Fruit fly (Drosophila melanogaster): Measurements from ENCODE around the gene CG3987.
A peak's percentile ranks its signal among the peaks of the same experiment; 100 is the strongest.

Gene CG3987

dm6 chr3R:15145491-15145890, 5.7 kb downstream of the CG3987 start (continued):
- TF ChIP-seq CG11456 (GFP tag; IDR thresholded peaks at IDR 0.05) (no peak), Sox100B (GFP tag; optimal IDR thresholded peaks at IDR 0.05) (no peak), phol (tag; optimal IDR thresholded peaks at IDR 0.05) (peak; percentile 59), Dbx (GFP tag; IDR thresholded peaks at IDR 0.05) (peak; percentile 54; the same call in 2 of the 3 replicates), CG12236 (GFP tag; optimal IDR thresholded peaks at IDR 0.05) (no peak), Adf1 (GFP tag; IDR thresholded peaks at IDR 0.05) (peak; percentile 31; the same call in 1 of the 2 replicates), sens-2 (GFP tag; IDR thresholded peaks at IDR 0.05) (no peak), corto (GFP tag; optimal IDR thresholded peaks at IDR 0.05) (no peak), Opbp (GFP tag; IDR thresholded peaks at IDR 0.05; ENCODE audit: partially characterized antibody) (no peak), PHDP (tag; optimal IDR thresholded peaks at IDR 0.05) (peak; percentile 51), gce (GFP tag; IDR thresholded peaks at IDR 0.05) (peak; percentile 47; the same call in 1 of the 3 replicates), slou (GFP tag; optimal IDR thresholded peaks at IDR 0.05) (no peak), CG18764 (GFP tag; optimal IDR thresholded peaks at IDR 0.05) (no peak), yki (optimal IDR thresholded peaks at IDR 0.05) (no peak), gem (tag; optimal IDR thresholded peaks at IDR 0.05) (peak; percentile 69), Oli (tag; optimal IDR thresholded peaks at IDR 0.05) (peak; percentile 50), Hey (tag; optimal IDR thresholded peaks at IDR 0.05) (no peak), H2.0 (GFP tag; IDR thresholded peaks at IDR 0.05) (peak; percentile 48; the same call in 1 of the 2 replicates), dati (GFP tag; IDR thresholded peaks at IDR 0.05) (0 out of 2 replicates have a peak, but pooled peaks have one; percentile 4), CG7357 (GFP tag; IDR thresholded peaks at IDR 0.05) (0 out of 3 replicates have a peak, but pooled peaks have one; percentile 23), CG31224 (GFP tag; IDR thresholded peaks at IDR 0.05) (no peak), tin (GFP tag; optimal IDR thresholded peaks at IDR 0.05) (peak; percentile 26), sd (tag; optimal IDR thresholded peaks at IDR 0.05) (peak; percentile 29), HLH3B (GFP tag; IDR thresholded peaks at IDR 0.05) (peak; percentile 56), cas (GFP tag; IDR thresholded peaks at IDR 0.05) (0 out of 2 replicates have a peak, but pooled peaks have one; percentile 11), cg (GFP tag; optimal IDR thresholded peaks at IDR 0.05) (no peak), CG12071 (GFP tag; optimal IDR thresholded peaks at IDR 0.05) (peak; percentile 9), Gug (GFP tag; IDR thresholded peaks at IDR 0.05) (peak; percentile 40; the same call in 2 of the 4 replicates), CG8478 (optimal IDR thresholded peaks at IDR 0.05) (no peak), CG2712 (tag; optimal IDR thresholded peaks at IDR 0.05) (peak; percentile 80), CG15601 (tag; optimal IDR thresholded peaks at IDR 0.05) (peak; percentile 41), tap (tag; optimal IDR thresholded peaks at IDR 0.05) (peak; percentile 40), Dp (GFP tag; optimal IDR thresholded peaks at IDR 0.05) (no peak), NfI (GFP tag; optimal IDR thresholded peaks at IDR 0.05) (peak; percentile 36), CG12942 (GFP tag; optimal IDR thresholded peaks at IDR 0.05) (peak; percentile 27), HLH54F (GFP tag; optimal IDR thresholded peaks at IDR 0.05) (no peak), tna (GFP tag; IDR thresholded peaks at IDR 0.05; ENCODE audit: partially characterized antibody) (no peak), gfzf (GFP tag; optimal IDR thresholded peaks at IDR 0.05) (no peak), hbn (GFP tag; IDR thresholded peaks at IDR 0.05; ENCODE audit: partially characterized antibody) (no peak), vvl (GFP tag; IDR thresholded peaks at IDR 0.05) (peak; percentile 82), lola (GFP tag; optimal IDR thresholded peaks at IDR 0.05) (peak in 1 of 3 experiments; percentile 30), kni (GFP tag; optimal IDR thresholded peaks at IDR 0.05) (no peak), mirr (GFP tag; optimal IDR thresholded peaks at IDR 0.05) (no peak), CG9437 (GFP tag; optimal IDR thresholded peaks at IDR 0.05) (peak; percentile 7), disco-r (GFP tag; optimal IDR thresholded peaks at IDR 0.05) (no peak), CG18599 (GFP tag; optimal IDR thresholded peaks at IDR 0.05) (peak; percentile 49), CG18262 (tag; optimal IDR thresholded peaks at IDR 0.05) (peak; percentile 77), toy (GFP tag; IDR thresholded peaks at IDR 0.05) (no peak), nau (GFP tag; optimal IDR thresholded peaks at IDR 0.05) (no peak), schlank (tag; optimal IDR thresholded peaks at IDR 0.05) (no peak), CG9609 (GFP tag; optimal IDR thresholded peaks at IDR 0.05) (no peak)

Data from whole organism, embryonic.